Worm (Caenorhabditis elegans) whole organism, young adult: ENCODE data around the gene Y54G11A.1.

Experiments used
- B0035.1 ChIP-seq: sonication (generic microtip); optimal IDR thresholded peaks from 2 replicates; lab custom pipeline; 2016; ENCODE audit warnings: missing genetic modification characterization, mild to moderate bottlenecking, missing compliant biosample characterization, missing genotype, missing genetic modification reagents
- B0261.1 ChIP-seq: sonication (generic microtip); optimal IDR thresholded peaks from 2 replicates; lab custom pipeline; 2016; ENCODE audit warnings: mild to moderate bottlenecking, missing genetic modification characterization, moderate library complexity, missing compliant biosample characterization
- B0336.3 ChIP-seq: fragments of 200-800 bp; sonication (Bioruptor generic); IDR thresholded peaks from 2 replicates; pipeline ENCODE4 v1.3.6; 2022; ENCODE audit warnings: missing genetic modification characterization, missing compliant biosample characterization
- F10E7.11 ChIP-seq: sonication (generic microtip); optimal IDR thresholded peaks from 2 replicates; lab custom pipeline; 2017; ENCODE audit warnings: mild to moderate bottlenecking, missing genetic modification characterization, moderate library complexity, missing compliant biosample characterization
- F23B12.7 ChIP-seq: sonication (generic microtip); optimal IDR thresholded peaks from 2 replicates; lab custom pipeline; 2017; ENCODE audit warnings: missing genetic modification characterization, mild to moderate bottlenecking, missing compliant biosample characterization, antibody characterized with exemption, moderate library complexity; ENCODE audit not compliant: insufficient read depth
- F49E8.2 ChIP-seq: sonication (generic microtip); optimal IDR thresholded peaks from 3 replicates; lab custom pipeline; 2017; ENCODE audit warnings: missing genetic modification characterization, mild to moderate bottlenecking, missing compliant biosample characterization, antibody characterized with exemption, moderate library complexity; ENCODE audit not compliant: insufficient read depth
- F52B5.7 ChIP-seq: sonication (generic microtip); optimal IDR thresholded peaks from 2 replicates; lab custom pipeline; 2016; ENCODE audit warnings: mild to moderate bottlenecking, missing genetic modification characterization, missing compliant biosample characterization
- F57C9.4 ChIP-seq: sonication (generic microtip); optimal IDR thresholded peaks from 2 replicates; lab custom pipeline; 2017; ENCODE audit warnings: mild to moderate bottlenecking, missing genetic modification characterization, missing compliant biosample characterization
- K11D2.4 ChIP-seq: fragments of 200-800 bp; sonication (Bioruptor generic); IDR thresholded peaks from 2 replicates; pipeline ENCODE4 v1.3.6; 2022; ENCODE audit warnings: missing genetic modification reagents, missing genetic modification characterization, missing compliant biosample characterization
- T07F8.4 ChIP-seq: sonication (generic microtip); optimal IDR thresholded peaks from 2 replicates; lab custom pipeline; 2016; ENCODE audit warnings: mild to moderate bottlenecking, missing genetic modification characterization, moderate library complexity, missing compliant biosample characterization
- Y53F4B.3 ChIP-seq: fragments of 200-800 bp; sonication (Bioruptor generic); IDR thresholded peaks from 2 replicates; pipeline ENCODE4 v1.3.6; 2022; ENCODE audit warnings: missing genetic modification reagents, missing genetic modification characterization, missing compliant biosample characterization
- ama-1 ChIP-seq, 3 experiments: fragments of 150-350 bp in 1 of 3; sonication (generic microtip) in 2 of 3; optimal IDR thresholded peaks; 2 replicates each; lab custom pipeline; 2014 to 2018; ENCODE audit warnings: missing biosample characterization in 2 of 3, missing genetic modification characterization in 2 of 3, missing genetic modification reagents in 2 of 3
- attf-3 ChIP-seq: fragments of 200-800 bp; sonication (Bioruptor generic); conservative IDR thresholded peaks from 2 replicates; pipeline ENCODE4 v1.3.6; 2022; ENCODE audit warnings: missing genetic modification reagents, missing genetic modification characterization, missing compliant biosample characterization
- attf-5 ChIP-seq: fragments of 200-800 bp; sonication (Bioruptor generic); optimal IDR thresholded peaks from 2 replicates; lab custom pipeline; 2018; ENCODE audit warnings: mild to moderate bottlenecking, missing genetic modification characterization, missing compliant biosample characterization
- bed-1 ChIP-seq: fragments of 200-800 bp; sonication (Bioruptor generic); IDR thresholded peaks from 2 replicates; pipeline ENCODE4 v1.3.6; 2022; ENCODE audit warnings: missing genetic modification reagents, missing genetic modification characterization, missing compliant biosample characterization
- ccch-3 ChIP-seq: fragments of 200-800 bp; sonication (Bioruptor generic); optimal IDR thresholded peaks from 2 replicates; lab custom pipeline; 2018; ENCODE audit warnings: mild to moderate bottlenecking, missing genetic modification characterization, missing compliant biosample characterization
- cebp-1 ChIP-seq, 2 experiments: fragments of 200-800 bp in 1 of 2; sonication (Bioruptor generic) in 1 of 2; sonication (generic microtip) in 1 of 2; IDR thresholded peaks in 1 of 2; optimal IDR thresholded peaks in 1 of 2; 2 replicates each; pipeline versions ENCODE4 v1.3.6 to Lab custom; 2017 to 2022; ENCODE audit warnings: missing compliant biosample characterization in 2 of 2, missing genetic modification characterization in 2 of 2, mild to moderate bottlenecking in 1 of 2, missing genetic modification reagents in 1 of 2, moderate library complexity in 1 of 2
- ceh-100 ChIP-seq: fragments of 200-800 bp; sonication (Bioruptor generic); IDR thresholded peaks from 2 replicates; pipeline ENCODE4 v1.3.6; 2022; ENCODE audit warnings: missing genetic modification reagents, missing genetic modification characterization, missing compliant biosample characterization
- ceh-27 ChIP-seq: fragments of 200-800 bp; sonication (Bioruptor generic); optimal IDR thresholded peaks from 2 replicates; lab custom pipeline; 2018; ENCODE audit warnings: mild to moderate bottlenecking, missing genetic modification characterization, moderate library complexity, missing compliant biosample characterization
- ceh-79 ChIP-seq: sonication (generic microtip); optimal IDR thresholded peaks from 2 replicates; lab custom pipeline; 2017; ENCODE audit warnings: mild to moderate bottlenecking, missing genetic modification characterization, missing compliant biosample characterization
- ceh-91 ChIP-seq: fragments of 200-800 bp; sonication (Bioruptor generic); IDR thresholded peaks from 2 replicates; pipeline ENCODE4 v1.3.6; 2022; ENCODE audit warnings: missing genetic modification reagents, missing genetic modification characterization, missing compliant biosample characterization
- chd-7 ChIP-seq: sonication (generic microtip); optimal IDR thresholded peaks from 2 replicates; lab custom pipeline; 2016; ENCODE audit warnings: mild to moderate bottlenecking, missing genetic modification characterization, moderate library complexity, missing compliant biosample characterization
- die-1 ChIP-seq: sonication (generic microtip); optimal IDR thresholded peaks from 2 replicates; lab custom pipeline; 2016; ENCODE audit warnings: missing genotype, mild to moderate bottlenecking, missing genetic modification characterization, missing compliant biosample characterization
- dox-1 ChIP-seq: fragments of 200-800 bp; sonication (Bioruptor generic); IDR thresholded peaks from 2 replicates; pipeline ENCODE4 v1.3.6; 2022; ENCODE audit warnings: missing genetic modification reagents, missing genetic modification characterization, missing compliant biosample characterization
- dpff-1 ChIP-seq: sonication (generic microtip); optimal IDR thresholded peaks from 2 replicates; lab custom pipeline; 2017; ENCODE audit warnings: mild to moderate bottlenecking, missing genetic modification characterization, missing compliant biosample characterization
- egl-18 ChIP-seq: fragments of 200-800 bp; sonication (Bioruptor generic); IDR thresholded peaks from 2 replicates; pipeline ENCODE4 v1.3.6; 2022; ENCODE audit warnings: missing genetic modification reagents, missing genetic modification characterization, missing compliant biosample characterization
- egrh-3 ChIP-seq: fragments of 200-800 bp; sonication (Bioruptor generic); IDR thresholded peaks from 2 replicates; pipeline ENCODE4 v1.3.6; 2022; ENCODE audit warnings: missing genetic modification reagents, missing genetic modification characterization, missing compliant biosample characterization
- ekl-4 ChIP-seq: fragments of 200-800 bp; sonication (Bioruptor generic); IDR thresholded peaks from 2 replicates; pipeline ENCODE4 v1.3.6; 2022; ENCODE audit warnings: missing genetic modification reagents, missing genetic modification characterization, missing compliant biosample characterization
- hlh-12 ChIP-seq: sonication (generic microtip); optimal IDR thresholded peaks from 2 replicates; lab custom pipeline; 2016; ENCODE audit warnings: missing genetic modification characterization, missing compliant biosample characterization
- hmg-20 ChIP-seq: fragments of 200-800 bp; sonication (Bioruptor generic); IDR thresholded peaks from 2 replicates; pipeline ENCODE4 v1.3.6; 2022; ENCODE audit warnings: missing genetic modification reagents, missing genetic modification characterization, missing compliant biosample characterization
- let-607 ChIP-seq, 2 experiments: fragments of 200-800 bp in 1 of 2; sonication (Bioruptor generic) in 1 of 2; sonication (generic microtip) in 1 of 2; optimal IDR thresholded peaks; 2 replicates each; lab custom pipeline; 2016 to 2018; ENCODE audit warnings: mild to moderate bottlenecking in 2 of 2, missing compliant biosample characterization in 2 of 2, missing genetic modification characterization in 2 of 2, moderate library complexity in 2 of 2, missing genotype in 1 of 2
- madf-3 ChIP-seq: fragments of 200-800 bp; sonication (Bioruptor generic); IDR thresholded peaks from 2 replicates; pipeline ENCODE4 v1.3.6; 2022; ENCODE audit warnings: missing genetic modification reagents, missing genetic modification characterization, missing compliant biosample characterization
- mcd-1 ChIP-seq: fragments of 200-800 bp; sonication (Bioruptor generic); IDR thresholded peaks from 2 replicates; pipeline ENCODE4 v1.3.6; 2022; ENCODE audit warnings: missing genetic modification reagents, missing genetic modification characterization, missing compliant biosample characterization
- mel-28 ChIP-seq: sonication (generic microtip); optimal IDR thresholded peaks from 2 replicates; lab custom pipeline; 2016; ENCODE audit warnings: borderline replicate concordance, mild to moderate bottlenecking, missing genetic modification characterization, missing compliant biosample characterization
- nhr-120 ChIP-seq: fragments of 200-800 bp; sonication (Bioruptor generic); IDR thresholded peaks from 2 replicates; pipeline ENCODE4 v1.3.6; 2022; ENCODE audit warnings: missing genetic modification characterization, missing compliant biosample characterization
- nhr-80 ChIP-seq: sonication (generic microtip); optimal IDR thresholded peaks from 2 replicates; lab custom pipeline; 2016; ENCODE audit warnings: missing genetic modification characterization, missing compliant biosample characterization
- nhr-90 ChIP-seq: sonication (generic microtip); optimal IDR thresholded peaks from 2 replicates; lab custom pipeline; 2016; ENCODE audit warnings: missing genotype, mild to moderate bottlenecking, missing genetic modification characterization, missing compliant biosample characterization
- pbrm-1 ChIP-seq: fragments of 200-800 bp; sonication (Bioruptor generic); IDR thresholded peaks from 2 replicates; pipeline ENCODE4 v1.3.6; 2022; ENCODE audit warnings: missing genetic modification reagents, missing genetic modification characterization, missing compliant biosample characterization
- snpc-3.4 ChIP-seq: sonication (generic microtip); optimal IDR thresholded peaks from 2 replicates; lab custom pipeline; 2017; ENCODE audit warnings: missing genetic modification characterization, mild to moderate bottlenecking, missing compliant biosample characterization, antibody characterized with exemption, moderate library complexity, missing genotype, missing genetic modification reagents
- snpc-4 ChIP-seq, 5 experiments: fragments of 150-350 bp in 1 of 5; sonication (generic microtip) in 4 of 5; optimal IDR thresholded peaks; 2 replicates each; lab custom pipeline; 2014 to 2018; ENCODE audit warnings: missing genetic modification characterization in 5 of 5, missing biosample characterization in 3 of 5, antibody characterized with exemption in 2 of 5, mild to moderate bottlenecking in 2 of 5, missing compliant biosample characterization in 2 of 5, missing genotype in 2 of 5, moderate library complexity in 2 of 5, missing genetic modification reagents in 1 of 5
- tbx-9 ChIP-seq: sonication (generic microtip); optimal IDR thresholded peaks from 2 replicates; lab custom pipeline; 2016; ENCODE audit warnings: borderline replicate concordance, missing genetic modification characterization, inconsistent platforms, missing compliant biosample characterization
- unc-62 ChIP-seq: fragments of 150-350 bp; optimal IDR thresholded peaks from 2 replicates; lab custom pipeline; 2014; ENCODE audit warnings: missing biosample characterization, missing genetic modification reagents, missing genetic modification characterization
- xnd-1 ChIP-seq: sonication (generic microtip); optimal IDR thresholded peaks from 2 replicates; lab custom pipeline; 2016; ENCODE audit warnings: missing genotype, missing genetic modification reagents, missing genetic modification characterization, missing compliant biosample characterization
- ztf-18 ChIP-seq: sonication (generic microtip); optimal IDR thresholded peaks from 2 replicates; lab custom pipeline; 2016; ENCODE audit warnings: missing genotype, mild to moderate bottlenecking, missing genetic modification characterization, missing compliant biosample characterization
- ztf-28 ChIP-seq: fragments of 200-800 bp; sonication (Bioruptor generic); IDR thresholded peaks from 2 replicates; pipeline ENCODE4 v1.3.6; 2022; ENCODE audit warnings: missing genetic modification reagents, missing genetic modification characterization, missing compliant biosample characterization

Gene Y54G11A.1

ce11 chrII:14244457-14245254 lies 24.3 kb downstream of the Y54G11A.1 start (continued):
- TF ChIP-seq nhr-120 (GFP tag; lab: Robert Waterston, UW) (no peak), ceh-79 (tag; lab: Kevin White, UChicago) (no peak), nhr-80 (peak; percentile 28), B0336.3 (GFP tag; lab: Robert Waterston, UW) (peak; percentile 72), F52B5.7 (tag; lab: Kevin White, UChicago) (no peak), ccch-3 (no peak), F49E8.2 (tag; lab: Kevin White, UChicago) (peak; percentile 65), die-1 (no peak), unc-62 (GFP tag; lab: Kevin White, UChicago) (no peak), egl-18 (GFP tag; lab: Robert Waterston, UW) (no peak), F10E7.11 (tag; lab: Kevin White, UChicago) (no peak), ekl-4 (GFP tag; lab: Robert Waterston, UW) (peak; percentile 74), attf-5 (no peak), ztf-18 (tag; lab: Kevin White, UChicago) (peak; percentile 70), B0035.1 (no peak), madf-3 (GFP tag; lab: Robert Waterston, UW) (0 out of 2 replicates have a peak, but pooled peaks have one; percentile 73), cebp-1 (GFP tag; IDR thresholded peaks at IDR 0.05; lab: Robert Waterston, UW) (no peak), cebp-1 (tag; optimal IDR thresholded peaks at IDR 0.05; lab: Kevin White, UChicago) (peak; percentile 44), mcd-1 (GFP tag; lab: Robert Waterston, UW) (peak; percentile 73), Y53F4B.3 (GFP tag; lab: Robert Waterston, UW) (peak; percentile 56), dpff-1 (tag; lab: Kevin White, UChicago) (no peak), T07F8.4 (tag; lab: Kevin White, UChicago) (no peak), ama-1 (optimal IDR thresholded peaks at IDR 0.05; lab: Kevin White, UChicago) (no peak), ama-1 (GFP tag; optimal IDR thresholded peaks at IDR 0.05; lab: Kevin White, UChicago) (no peak), ceh-91 (GFP tag; lab: Robert Waterston, UW) (peak; percentile 93), ceh-27 (GFP tag; lab: Kevin White, UChicago) (no peak), hlh-12 (tag; lab: Kevin White, UChicago) (no peak), hmg-20 (GFP tag; lab: Robert Waterston, UW) (0 out of 2 replicates have a peak, but pooled peaks have one; percentile 7), xnd-1 (tag; lab: Kevin White, UChicago) (peak; percentile 100), snpc-3.4 (tag; lab: Kevin White, UChicago) (peak; percentile 84), mel-28 (tag; lab: Kevin White, UChicago) (no peak), chd-7 (tag; lab: Kevin White, UChicago) (no peak), ceh-100 (GFP tag; lab: Robert Waterston, UW) (peak; percentile 68), nhr-90 (tag; lab: Kevin White, UChicago) (no peak), bed-1 (no peak), egrh-3 (GFP tag; lab: Robert Waterston, UW) (no peak), dox-1 (GFP tag; lab: Robert Waterston, UW) (peak; percentile 76), snpc-4 (GFP tag; optimal IDR thresholded peaks at IDR 0.05; lab: Kevin White, UChicago) (no peak), snpc-4 (tag; optimal IDR thresholded peaks at IDR 0.05; lab: Kevin White, UChicago) (peak in 2 of 4 experiments; percentile 17 to 60), pbrm-1 (GFP tag; lab: Robert Waterston, UW) (peak; percentile 70), F23B12.7 (tag; lab: Kevin White, UChicago) (no peak), ztf-28 (peak; percentile 79; the same call in 1 of the 2 replicates), attf-3 (no peak), tbx-9 (tag; lab: Kevin White, UChicago) (no peak), let-607 (tag; optimal IDR thresholded peaks at IDR 0.05; lab: Kevin White, UChicago) (peak in 1 of 2 experiments; percentile 15), K11D2.4 (no peak), F57C9.4 (tag; lab: Kevin White, UChicago) (no peak), B0261.1 (tag; lab: Kevin White, UChicago) (no peak)
